Fruit fly (Drosophila melanogaster) whole organism, prepupa: ENCODE results near the gene Nhe2.

Experiments
- CG10631 ChIP-seq: fragments of 200-800 bp; sonication (Bioruptor generic); optimal IDR thresholded peaks from 2 replicates; lab custom pipeline; 2016; ENCODE audit warnings: missing biosample characterization, missing genetic modification characterization
- CG10669 ChIP-seq: fragments of 200-800 bp; sonication (Bioruptor generic); optimal IDR thresholded peaks from 3 replicates; lab custom pipeline; 2018; ENCODE audit warnings: missing biosample characterization, mild to moderate bottlenecking, missing genetic modification characterization, moderate library complexity
- CG11294 ChIP-seq: fragments of 200-800 bp; sonication (Bioruptor generic); IDR thresholded peaks from 2 replicates; pipeline ENCODE4 v1.3.6; 2022; ENCODE audit warnings: missing biosample characterization, missing genetic modification characterization
- CG11902 ChIP-seq: fragments of 200-800 bp; sonication (Bioruptor generic); optimal IDR thresholded peaks from 3 replicates; lab custom pipeline; 2016; ENCODE audit warnings: missing biosample characterization, missing genetic modification characterization
- CG15336 ChIP-seq: fragments of 200-800 bp; sonication (Bioruptor generic); IDR thresholded peaks from 2 replicates; pipeline ENCODE4 v1.3.6; 2022; ENCODE audit warnings: missing biosample characterization, missing genetic modification characterization
- CG1621 ChIP-seq: fragments of 200-800 bp; sonication (Bioruptor generic); optimal IDR thresholded peaks from 3 replicates; lab custom pipeline; 2018; ENCODE audit warnings: missing biosample characterization, mild to moderate bottlenecking, missing genetic modification characterization
- CG3032 ChIP-seq: fragments of 200-800 bp; optimal IDR thresholded peaks from 2 replicates; lab custom pipeline; 2019; ENCODE audit warnings: missing biosample characterization, mild to moderate bottlenecking, missing genetic modification characterization, moderate library complexity
- CG31627 ChIP-seq: fragments of 200-800 bp; sonication (Bioruptor generic); optimal IDR thresholded peaks from 3 replicates; lab custom pipeline; 2016; ENCODE audit warnings: missing biosample characterization, missing genetic modification characterization
- CG32006 ChIP-seq: fragments of 200-800 bp; sonication (Bioruptor generic); optimal IDR thresholded peaks from 3 replicates; lab custom pipeline; 2017; ENCODE audit warnings: missing biosample characterization, mild to moderate bottlenecking, missing genetic modification characterization
- CG34406 ChIP-seq: fragments of 200-800 bp; sonication (Bioruptor generic); optimal IDR thresholded peaks from 3 replicates; lab custom pipeline; 2016; ENCODE audit warnings: missing biosample characterization, missing genetic modification characterization
- CG4318 ChIP-seq: fragments of 200-800 bp; sonication (Bioruptor generic); optimal IDR thresholded peaks from 3 replicates; lab custom pipeline; 2017; ENCODE audit warnings: missing biosample characterization, mild to moderate bottlenecking, missing genetic modification characterization
- CG6163 ChIP-seq: fragments of 200-800 bp; sonication (Bioruptor generic); IDR thresholded peaks from 3 replicates; pipeline ENCODE4 v1.3.6; 2022; ENCODE audit warnings: missing biosample characterization, missing genetic modification characterization
- CG6792 ChIP-seq: fragments of 200-800 bp; sonication (Bioruptor generic); optimal IDR thresholded peaks from 3 replicates; lab custom pipeline; 2016; ENCODE audit warnings: missing biosample characterization, missing genetic modification characterization
- CG6854 ChIP-seq: fragments of 200-800 bp; sonication (Bioruptor generic); optimal IDR thresholded peaks from 2 replicates; lab custom pipeline; 2017; ENCODE audit warnings: missing biosample characterization, mild to moderate bottlenecking, missing genetic modification characterization
- CG8319 ChIP-seq: fragments of 200-800 bp; sonication (Bioruptor generic); optimal IDR thresholded peaks from 3 replicates; lab custom pipeline; 2016; ENCODE audit warnings: missing biosample characterization, missing genetic modification characterization
- CG9139 ChIP-seq: fragments of 200-800 bp; sonication (Bioruptor generic); optimal IDR thresholded peaks from 3 replicates; lab custom pipeline; 2017; ENCODE audit warnings: missing biosample characterization, mild to moderate bottlenecking, missing genetic modification characterization
- Eip78C ChIP-seq: fragments of 200-800 bp; sonication (Bioruptor generic); peaks from one replicate; lab custom pipeline; 2016; ENCODE audit warnings: missing biosample characterization, missing genetic modification characterization
- Eip93F ChIP-seq: fragments of 200-800 bp; sonication (Bioruptor generic); optimal IDR thresholded peaks from 2 replicates; lab custom pipeline; 2016; ENCODE audit warnings: missing biosample characterization, mild to moderate bottlenecking, missing genetic modification characterization
- Ets21C ChIP-seq: fragments of 200-800 bp; sonication (Bioruptor generic); optimal IDR thresholded peaks from 3 replicates; lab custom pipeline; 2016; ENCODE audit warnings: missing biosample characterization, missing genetic modification characterization
- Ets96B ChIP-seq: fragments of 200-800 bp; optimal IDR thresholded peaks from 2 replicates; lab custom pipeline; 2019; ENCODE audit warnings: missing biosample characterization, mild to moderate bottlenecking, missing genetic modification characterization, moderate library complexity
- Gug ChIP-seq: fragments of 200-800 bp; sonication (Bioruptor generic); IDR thresholded peaks from 2 replicates; pipeline ENCODE4 v1.3.6; 2022; ENCODE audit warnings: missing biosample characterization, missing genetic modification characterization
- Hr39 ChIP-seq: fragments of 200-800 bp; sonication (Bioruptor generic); optimal IDR thresholded peaks from 2 replicates; lab custom pipeline; 2016; ENCODE audit warnings: missing biosample characterization, missing genetic modification characterization
- Lpt ChIP-seq: fragments of 200-800 bp; sonication (Bioruptor generic); optimal IDR thresholded peaks from 3 replicates; lab custom pipeline; 2016; ENCODE audit warnings: missing biosample characterization, missing genetic modification characterization
- Met ChIP-seq: fragments of 200-800 bp; sonication (Bioruptor generic); optimal IDR thresholded peaks from 3 replicates; lab custom pipeline; 2016; ENCODE audit warnings: missing biosample characterization, missing genetic modification characterization
- OdsH ChIP-seq: fragments of 200-800 bp; sonication (Bioruptor generic); optimal IDR thresholded peaks from 3 replicates; lab custom pipeline; 2016; ENCODE audit warnings: missing biosample characterization, missing genetic modification characterization
- Smox ChIP-seq: fragments of 200-800 bp; sonication (Bioruptor generic); optimal IDR thresholded peaks from 3 replicates; lab custom pipeline; 2016; ENCODE audit warnings: missing biosample characterization, missing genetic modification characterization
- Sox102F ChIP-seq: fragments of 200-800 bp; sonication (Bioruptor generic); optimal IDR thresholded peaks from 2 replicates; lab custom pipeline; 2016; ENCODE audit warnings: missing biosample characterization, mild to moderate bottlenecking, missing genetic modification characterization
- achi ChIP-seq: fragments of 200-800 bp; sonication (Bioruptor generic); optimal IDR thresholded peaks from 3 replicates; lab custom pipeline; 2016; ENCODE audit warnings: missing biosample characterization, missing genetic modification characterization
- acj6 ChIP-seq: fragments of 200-800 bp; sonication (Bioruptor generic); optimal IDR thresholded peaks from 3 replicates; lab custom pipeline; 2016; ENCODE audit warnings: missing biosample characterization, missing genetic modification characterization
- cyc ChIP-seq: fragments of 200-800 bp; sonication (Bioruptor generic); optimal IDR thresholded peaks from 3 replicates; lab custom pipeline; 2016; ENCODE audit warnings: missing biosample characterization, missing genetic modification characterization
- dac ChIP-seq: fragments of 200-800 bp; sonication (Bioruptor generic); optimal IDR thresholded peaks from 2 replicates; lab custom pipeline; 2017; ENCODE audit warnings: missing biosample characterization, mild to moderate bottlenecking, missing genetic modification characterization
- dsx ChIP-seq: fragments of 200-800 bp; optimal IDR thresholded peaks from 3 replicates; lab custom pipeline; 2019; ENCODE audit warnings: missing biosample characterization, mild to moderate bottlenecking, missing genetic modification characterization, moderate library complexity; ENCODE audit not compliant: poor library complexity, severe bottlenecking
- esn ChIP-seq: fragments of 200-800 bp; sonication (Bioruptor generic); optimal IDR thresholded peaks from 2 replicates; lab custom pipeline; 2016; ENCODE audit warnings: missing biosample characterization, mild to moderate bottlenecking, missing genetic modification characterization, moderate library complexity
- fd85E ChIP-seq: fragments of 200-800 bp; sonication (Bioruptor generic); optimal IDR thresholded peaks from 3 replicates; lab custom pipeline; 2016; ENCODE audit warnings: missing biosample characterization, missing genetic modification characterization
- fkh ChIP-seq: fragments of 200-800 bp; sonication (Bioruptor generic); optimal IDR thresholded peaks from 3 replicates; lab custom pipeline; 2017; ENCODE audit warnings: missing biosample characterization, mild to moderate bottlenecking, missing genetic modification characterization, moderate library complexity
- lz ChIP-seq: fragments of 200-800 bp; sonication (Bioruptor generic); optimal IDR thresholded peaks from 3 replicates; lab custom pipeline; 2016; ENCODE audit warnings: missing biosample characterization, missing genetic modification characterization
- net ChIP-seq: fragments of 200-800 bp; sonication (Bioruptor generic); optimal IDR thresholded peaks from 3 replicates; lab custom pipeline; 2016; ENCODE audit warnings: missing biosample characterization, missing genetic modification characterization
- salr ChIP-seq, 2 experiments: fragments of 200-800 bp; sonication (Bioruptor generic); optimal IDR thresholded peaks; 3 replicates each; lab custom pipeline; 2016 to 2018; ENCODE audit warnings: missing biosample characterization in 2 of 2, missing genetic modification characterization in 2 of 2, mild to moderate bottlenecking in 1 of 2
- spab ChIP-seq: fragments of 200-800 bp; sonication (Bioruptor generic); optimal IDR thresholded peaks from 2 replicates; lab custom pipeline; 2017; ENCODE audit warnings: missing biosample characterization, mild to moderate bottlenecking, missing genetic modification characterization, missing genetic modification reagents
- ss ChIP-seq, 2 experiments: fragments of 200-800 bp; sonication (Bioruptor generic); optimal IDR thresholded peaks; 2 replicates in 1 of 2; 3 replicates in 1 of 2; lab custom pipeline; 2017 to 2018; ENCODE audit warnings: mild to moderate bottlenecking in 2 of 2, missing biosample characterization in 2 of 2, missing genetic modification characterization in 2 of 2, moderate library complexity in 1 of 2
- svp ChIP-seq: fragments of 200-800 bp; sonication (Bioruptor generic); peaks from one replicate; lab custom pipeline; 2016; ENCODE audit warnings: missing biosample characterization, missing genetic modification characterization
- topi ChIP-seq: fragments of 200-800 bp; sonication (Bioruptor generic); optimal IDR thresholded peaks from 3 replicates; lab custom pipeline; 2016; ENCODE audit warnings: missing biosample characterization, missing genetic modification characterization

The Nhe2 gene

DNA sequence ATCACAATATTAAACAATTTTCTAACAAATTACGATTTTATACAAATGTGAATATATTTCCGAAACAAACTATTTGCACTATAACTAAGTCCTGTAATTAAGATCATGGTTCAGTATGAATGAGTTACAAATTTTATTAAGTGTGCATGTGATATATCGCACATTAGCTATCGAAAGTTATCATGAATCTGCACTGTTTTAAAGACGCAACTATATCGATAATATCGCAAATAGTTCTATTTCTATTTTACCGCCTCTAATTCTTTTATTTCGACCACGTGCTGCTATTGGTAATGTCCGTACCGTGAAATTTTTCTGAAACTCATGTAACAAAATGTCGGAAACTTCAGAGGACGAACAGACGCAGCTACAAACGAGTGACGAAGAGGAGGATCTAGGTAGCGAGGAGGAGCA, 38.6 kb downstream of the Nhe2 start, which contains the start of gene pths (continued):
- TF ChIP-seq CG34406 (GFP tag; lab: Kevin White, UChicago) (no peak), CG4318 (GFP tag; lab: Kevin White, UChicago) (no peak), Smox (GFP tag; lab: Kevin White, UChicago) (no peak), Eip93F (no peak), CG8319 (GFP tag; lab: Kevin White, UChicago) (no peak), Gug (GFP tag; lab: Robert Waterston, UW) (no peak), net (GFP tag; lab: Kevin White, UChicago) (no peak), CG32006 (GFP tag; lab: Kevin White, UChicago) (no peak), achi (GFP tag; lab: Kevin White, UChicago) (no peak), CG10631 (no peak), esn (GFP tag; lab: Kevin White, UChicago) (peak; percentile 26), fd85E (GFP tag; lab: Kevin White, UChicago) (no peak), CG11294 (no peak), OdsH (GFP tag; lab: Kevin White, UChicago) (no peak), CG6854 (GFP tag; lab: Kevin White, UChicago) (no peak), cyc (GFP tag; lab: Kevin White, UChicago) (peak; percentile 44), CG11902 (GFP tag; lab: Kevin White, UChicago) (peak; percentile 32), svp (GFP tag; lab: Kevin White, UChicago) (no peak), CG10669 (GFP tag; lab: Kevin White, UChicago) (no peak), Hr39 (peak; percentile 64), lz (peak; percentile 16), acj6 (GFP tag; lab: Kevin White, UChicago) (no peak), dac (GFP tag; lab: Kevin White, UChicago) (no peak), Ets21C (GFP tag; lab: Kevin White, UChicago) (peak; percentile 29), CG6163 (GFP tag; lab: Robert Waterston, UW) (no peak), ss (GFP tag; optimal IDR thresholded peaks at IDR 0.05; lab: Kevin White, UChicago) (no peak), CG15336 (GFP tag; lab: Robert Waterston, UW) (no peak), Lpt (GFP tag; lab: Kevin White, UChicago) (no peak), Met (GFP tag; lab: Kevin White, UChicago) (no peak), CG6792 (GFP tag; lab: Kevin White, UChicago) (no peak)
- TF ChIP-seq, all 60 proteins: peak for 10

- TF ChIP-seq CG6792 (GFP tag; lab: Kevin White, UChicago): no peak
- TF ChIP-seq topi (GFP tag; lab: Kevin White, UChicago): no peak
- no peak for TF ChIP-seq CG1621 (tag; lab: Kevin White, UChicago)
- TF ChIP-seq CG15336 (GFP tag; lab: Robert Waterston, UW): no peak
- TF ChIP-seq Lpt (GFP tag; lab: Kevin White, UChicago): no peak
- no peak for TF ChIP-seq fkh
- TF ChIP-seq, all 60 proteins: peak for 0
Measured at dm6 chr2L:21148242-21148641, 43.9 kb downstream of the Nhe2 start, which contains the start of gene del. del (minus strand) TSS chr2L:21148546.

DNA sequence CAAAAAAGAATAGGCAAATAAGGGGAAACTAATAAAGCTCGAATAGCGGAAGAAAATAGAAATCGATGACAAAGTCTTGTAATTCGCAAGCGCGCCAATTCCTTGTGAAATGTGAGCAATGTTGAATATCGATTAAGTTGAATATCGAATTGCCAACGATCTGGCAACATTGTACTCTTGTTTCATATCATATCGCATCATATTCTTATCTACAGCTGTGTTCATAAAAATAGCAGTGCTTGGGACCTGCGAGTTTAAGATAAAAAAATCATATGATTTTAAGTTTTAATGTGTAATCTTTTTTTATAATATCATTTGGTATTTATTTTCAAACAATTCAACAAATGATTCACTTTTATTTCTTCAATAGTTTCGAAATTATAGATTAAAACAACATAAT, 44.7 kb downstream of the Nhe2 start:
- no peak for TF ChIP-seq dsx
- TF ChIP-seq CG15336 (GFP tag; lab: Robert Waterston, UW): peak; percentile 71
- no peak for TF ChIP-seq spab (GFP tag; lab: Kevin White, UChicago)
- TF ChIP-seq lz: peak; percentile 35
- no peak for TF ChIP-seq Sox102F (GFP tag; lab: Kevin White, UChicago)
- no peak for TF ChIP-seq CG9139
- peak; percentile 27 for TF ChIP-seq CG31627 (GFP tag; lab: Kevin White, UChicago)
- TF ChIP-seq esn (GFP tag; lab: Kevin White, UChicago): peak; percentile 43
- peak; percentile 16 for TF ChIP-seq cyc (GFP tag; lab: Kevin White, UChicago)
- peak; percentile 33 for TF ChIP-seq topi (GFP tag; lab: Kevin White, UChicago)
- peak; percentile 20 for TF ChIP-seq acj6 (GFP tag; lab: Kevin White, UChicago)
- peak; percentile 40 for TF ChIP-seq CG10631
- TF ChIP-seq CG4318 (GFP tag; lab: Kevin White, UChicago): no peak
- TF ChIP-seq Gug (GFP tag; lab: Robert Waterston, UW): no peak
- TF ChIP-seq CG6163 (GFP tag; lab: Robert Waterston, UW): peak; percentile 71; the same call in 2 of the 3 replicates
- TF ChIP-seq CG3032 (tag; lab: Kevin White, UChicago): peak; percentile 35
- no peak for TF ChIP-seq salr (GFP tag; optimal IDR thresholded peaks at IDR 0.05; lab: Kevin White, UChicago)
- peak; percentile 53 for TF ChIP-seq Ets96B (tag; lab: Kevin White, UChicago)
- no peak for TF ChIP-seq Eip78C (GFP tag; lab: Kevin White, UChicago)
